Fruit fly (Drosophila melanogaster) whole organism: ENCODE results near the gene CG43082.

Experiments
- CG8478 ChIP-seq: fragments of >200 bp; optimal IDR thresholded peaks from 2 replicates; lab custom pipeline; 2018; ENCODE audit warnings: inconsistent platforms
- EcR ChIP-seq, 2 experiments: fragments of >200 bp; optimal IDR thresholded peaks; 2 replicates each; lab custom pipeline; 2017; ENCODE audit warnings: missing biosample characterization in 2 of 2, missing genetic modification characterization in 2 of 2, missing genetic modification reagents in 2 of 2
- pan ChIP-seq: fragments of >200 bp; optimal IDR thresholded peaks from 2 replicates; lab custom pipeline; 2017
- psq ChIP-seq: fragments of >200 bp; optimal IDR thresholded peaks from 2 replicates; lab custom pipeline; 2017

DNA sequence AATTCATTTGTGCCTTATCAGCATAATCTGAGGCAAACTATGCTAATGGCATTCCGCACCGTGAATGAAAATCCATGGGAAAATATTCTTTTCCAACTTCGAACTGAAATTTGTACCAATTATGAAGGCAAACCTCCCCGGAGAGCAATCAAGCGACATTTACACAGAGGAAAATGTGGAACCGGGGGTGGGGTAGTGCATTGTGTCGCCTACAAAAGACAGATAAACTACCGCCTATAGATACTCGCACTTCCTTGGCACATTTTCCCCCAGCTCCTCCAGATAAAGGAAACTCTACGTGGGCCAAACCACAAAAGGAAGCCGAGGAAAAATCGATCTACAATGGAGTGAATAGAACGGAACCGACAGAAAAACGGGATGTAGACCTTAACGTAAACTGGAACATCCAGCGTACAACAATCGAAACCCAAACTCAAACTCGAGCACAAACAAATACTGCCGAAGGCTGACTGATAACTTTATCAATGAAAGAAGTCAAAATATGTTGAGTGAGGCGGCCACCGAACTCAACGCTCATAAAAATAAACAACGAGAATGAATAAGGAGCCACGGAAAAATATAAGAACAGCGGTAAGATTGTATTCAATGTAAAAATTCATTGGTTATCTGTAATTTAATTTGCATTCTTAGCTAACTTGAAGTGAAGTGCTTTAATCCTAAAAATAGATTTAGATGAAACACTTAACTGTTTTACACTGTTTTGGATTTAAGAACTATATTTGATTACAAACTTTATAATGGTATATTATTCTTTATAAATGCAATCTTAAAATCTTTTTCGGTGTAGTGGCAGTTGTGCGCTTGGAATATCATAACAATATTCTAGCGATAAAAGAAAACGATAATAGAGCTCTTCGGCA is 29.3 kb downstream of the CG43082 start:
- no peak for TF ChIP-seq CG8478
- no peak for TF ChIP-seq pan (lab: Kevin White, UChicago)
- no peak for TF ChIP-seq psq (lab: Kevin White, UChicago)
- peak in 1 of 2 experiments; percentile 22 for TF ChIP-seq EcR (GFP tag; optimal IDR thresholded peaks at IDR 0.05; lab: Kevin White, UChicago)
